Fruit fly (Drosophila melanogaster) whole organism, adult: ENCODE results near the gene msi.

Source experiments
- CG12768 ChIP-seq: fragments of 200-800 bp; sonication (Bioruptor generic); optimal IDR thresholded peaks from 2 replicates; lab custom pipeline; 2017; ENCODE audit warnings: missing biosample characterization, missing genetic modification characterization, mild to moderate bottlenecking, moderate library complexity, missing genetic modification reagents
- CG14711 ChIP-seq: fragments of 200-800 bp; sonication (Bioruptor generic); optimal IDR thresholded peaks from 2 replicates; lab custom pipeline; 2018; ENCODE audit warnings: missing biosample characterization, mild to moderate bottlenecking, missing genetic modification characterization, moderate library complexity
- CG5204 ChIP-seq: fragments of 200-800 bp; sonication (Bioruptor generic); optimal IDR thresholded peaks from 2 replicates; lab custom pipeline; 2016; ENCODE audit warnings: missing biosample characterization, missing genetic modification characterization
- Crg-1 ChIP-seq: fragments of 200-800 bp; sonication (Bioruptor generic); optimal IDR thresholded peaks from 2 replicates; lab custom pipeline; 2016; ENCODE audit warnings: missing biosample characterization, missing genetic modification characterization
- Mnt ChIP-seq: fragments of 200-800 bp; sonication (Bioruptor generic); optimal IDR thresholded peaks from 2 replicates; lab custom pipeline; 2016; ENCODE audit warnings: missing biosample characterization, mild to moderate bottlenecking, missing genetic modification characterization
- cic ChIP-seq: fragments of 200-800 bp; sonication (Bioruptor generic); optimal IDR thresholded peaks from 2 replicates; lab custom pipeline; 2017; ENCODE audit warnings: missing biosample characterization, mild to moderate bottlenecking, missing genetic modification characterization, moderate library complexity
- cnc ChIP-seq, 2 experiments: fragments of >200 bp; optimal IDR thresholded peaks; 2 replicates each; lab custom pipeline; 2017
- kay ChIP-seq: fragments of 200-800 bp; sonication (Bioruptor generic); peaks from one replicate; lab custom pipeline; 2016; ENCODE audit warnings: missing biosample characterization, missing genetic modification characterization, borderline replicate concordance
- toe ChIP-seq: fragments of 200-800 bp; sonication (Bioruptor generic); optimal IDR thresholded peaks from 2 replicates; lab custom pipeline; 2016; ENCODE audit warnings: missing biosample characterization, missing genetic modification characterization

DNA sequence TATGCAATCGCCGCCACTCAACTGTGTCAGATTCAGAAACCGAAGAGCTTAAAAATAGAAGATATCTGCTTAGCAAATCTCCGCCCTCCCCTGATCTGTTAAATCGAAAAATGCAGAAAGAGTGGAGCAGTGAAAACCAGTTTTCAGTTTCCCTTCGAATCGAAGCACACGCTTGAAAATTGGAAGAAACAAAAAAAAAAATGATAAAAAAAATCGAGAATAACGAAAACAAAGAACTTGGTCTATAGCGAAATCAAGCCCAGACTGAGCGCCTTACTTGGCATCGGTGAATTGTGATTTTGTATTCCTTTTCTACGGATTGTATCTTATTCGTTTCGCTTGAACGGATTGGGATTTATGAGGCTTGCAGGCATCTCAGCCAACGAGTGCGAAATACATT, 13.4 kb downstream of the msi start:
- TF ChIP-seq CG5204 (no peak), toe (GFP tag; lab: Kevin White, UChicago) (no peak), Mnt (GFP tag; lab: Kevin White, UChicago) (no peak), CG12768 (no peak), cic (GFP tag; lab: Kevin White, UChicago) (no peak), kay (GFP tag; lab: Kevin White, UChicago) (no peak), cnc (optimal IDR thresholded peaks at IDR 0.05; lab: Kevin White, UChicago) (no peak), CG14711 (tag; lab: Kevin White, UChicago) (no peak), Crg-1 (GFP tag; lab: Kevin White, UChicago) (no peak)
